Worm (Caenorhabditis elegans) whole organism, L4/young adult: Measurements from ENCODE around the gene srab-6.

Experiments
- dao-5 ChIP-seq: sonication (generic microtip); optimal IDR thresholded peaks from 2 replicates; lab custom pipeline; 2016; ENCODE audit warnings: missing genotype, missing genetic modification characterization, moderate library complexity, missing compliant biosample characterization
- him-1 ChIP-seq: sonication (generic microtip); optimal IDR thresholded peaks from 2 replicates; lab custom pipeline; 2016; ENCODE audit warnings: missing genotype, missing genetic modification reagents, missing genetic modification characterization, missing compliant biosample characterization

- TF ChIP-seq him-1: no peak
- no peak for TF ChIP-seq dao-5 (tag; lab: Kevin White, UChicago)
Measured at ce11 chrV:3132116-3132515, 19.6 kb downstream of the srab-6 start.
